Fruit fly (Drosophila melanogaster) whole organism, embryonic: ENCODE results near the gene nAChRalpha5.

Source experiments
- ATbp ChIP-seq: fragments of 200-800 bp; sonication (Bioruptor generic); optimal IDR thresholded peaks from 2 replicates; lab custom pipeline; 2017; ENCODE audit warnings: missing biosample characterization, mild to moderate bottlenecking, missing genetic modification characterization, missing genetic modification reagents
- Aef1 ChIP-seq: fragments of 200-800 bp; sonication (Bioruptor generic); IDR thresholded peaks from 3 replicates; pipeline ENCODE4 v1.3.6; 2022; ENCODE audit warnings: missing biosample characterization, missing genetic modification characterization
- Bgb ChIP-seq: fragments of 200-800 bp; sonication (Bioruptor generic); IDR thresholded peaks from 2 replicates; pipeline ENCODE4 v1.3.6; 2022; ENCODE audit warnings: missing biosample characterization, missing genetic modification characterization; ENCODE audit not compliant: partially characterized antibody
- Blimp-1 ChIP-seq: fragments of 200-800 bp; sonication (Bioruptor generic); optimal IDR thresholded peaks from 3 replicates; lab custom pipeline; 2018; ENCODE audit warnings: missing biosample characterization, missing genetic modification characterization, mild to moderate bottlenecking, moderate library complexity, missing genetic modification reagents
- CG10366 ChIP-seq: fragments of 200-800 bp; sonication (Bioruptor generic); IDR thresholded peaks from 2 replicates; pipeline ENCODE4 v1.3.6; 2022; ENCODE audit warnings: missing biosample characterization, missing genetic modification characterization
- CG11560 ChIP-seq: fragments of 200-800 bp; sonication (Bioruptor generic); IDR thresholded peaks from 3 replicates; pipeline ENCODE4 v1.3.6; 2022; ENCODE audit warnings: missing biosample characterization, missing genetic modification characterization
- CG13424 ChIP-seq: fragments of 200-800 bp; sonication (Bioruptor generic); optimal IDR thresholded peaks from 2 replicates; lab custom pipeline; 2019; ENCODE audit warnings: missing biosample characterization, mild to moderate bottlenecking, missing genetic modification characterization, moderate library complexity
- CG13624 ChIP-seq: fragments of 200-800 bp; sonication (Bioruptor generic); optimal IDR thresholded peaks from 2 replicates; lab custom pipeline; 2016; ENCODE audit warnings: missing biosample characterization, missing genetic modification characterization
- CG14667 ChIP-seq: fragments of 200-800 bp; sonication (Bioruptor generic); IDR thresholded peaks from 2 replicates; pipeline ENCODE4 v1.3.6; 2022; ENCODE audit warnings: missing biosample characterization, missing genetic modification characterization
- CG15514 ChIP-seq: fragments of 200-800 bp; sonication (Bioruptor generic); optimal IDR thresholded peaks from 3 replicates; lab custom pipeline; 2017; ENCODE audit warnings: missing biosample characterization, missing genetic modification characterization, mild to moderate bottlenecking, moderate library complexity, missing genetic modification reagents
- CG2116 ChIP-seq: fragments of 200-800 bp; sonication (Bioruptor generic); optimal IDR thresholded peaks from 3 replicates; lab custom pipeline; 2018; ENCODE audit warnings: missing biosample characterization, mild to moderate bottlenecking, missing genetic modification characterization
- CG2202 ChIP-seq: fragments of 200-800 bp; sonication (Bioruptor generic); optimal IDR thresholded peaks from 2 replicates; lab custom pipeline; 2018; ENCODE audit warnings: missing biosample characterization, mild to moderate bottlenecking, missing genetic modification characterization
- CG3847 ChIP-seq: fragments of 200-800 bp; sonication (Bioruptor generic); IDR thresholded peaks from 2 replicates; pipeline ENCODE4 v1.3.6; 2022; ENCODE audit warnings: missing biosample characterization, missing genetic modification characterization
- CG4360 ChIP-seq: fragments of 200-800 bp; sonication (Bioruptor generic); IDR thresholded peaks from 2 replicates; pipeline ENCODE4 v1.3.6; 2022; ENCODE audit warnings: missing biosample characterization, missing genetic modification characterization
- CG7745 ChIP-seq: fragments of 200-800 bp; sonication (Bioruptor generic); optimal IDR thresholded peaks from 2 replicates; lab custom pipeline; 2018; ENCODE audit warnings: missing biosample characterization, mild to moderate bottlenecking, missing genetic modification characterization, moderate library complexity
- CG8478 ChIP-seq: fragments of >200 bp; optimal IDR thresholded peaks from 2 replicates; lab custom pipeline; 2018
- Hr78 ChIP-seq, 2 experiments: fragments of 200-800 bp in 1 of 2; fragments of >200 bp in 1 of 2; sonication (Bioruptor generic) in 1 of 2; optimal IDR thresholded peaks; 2 replicates each; lab custom pipeline; 2017 to 2019; ENCODE audit warnings: missing biosample characterization in 2 of 2, missing genetic modification characterization in 2 of 2, mild to moderate bottlenecking in 1 of 2, moderate library complexity in 1 of 2
- NC2α ChIP-seq: fragments of 200-800 bp; sonication (Bioruptor generic); optimal IDR thresholded peaks from 2 replicates; lab custom pipeline; 2016; ENCODE audit warnings: missing biosample characterization, missing genetic modification characterization
- Opbp ChIP-seq: fragments of 200-800 bp; sonication (Bioruptor generic); IDR thresholded peaks from 3 replicates; pipeline ENCODE4 v1.3.6; 2022; ENCODE audit warnings: missing biosample characterization, missing genetic modification characterization; ENCODE audit not compliant: partially characterized antibody
- Pdp1 ChIP-seq, 2 experiments: fragments of 200-800 bp; sonication (Bioruptor generic); optimal IDR thresholded peaks; 3 replicates each; lab custom pipeline; 2016; ENCODE audit warnings: missing biosample characterization in 2 of 2, missing genetic modification characterization in 2 of 2, mild to moderate bottlenecking in 1 of 2, moderate library complexity in 1 of 2
- Ssrp ChIP-seq: fragments of 200-800 bp; sonication (Bioruptor generic); optimal IDR thresholded peaks from 2 replicates; lab custom pipeline; 2018; ENCODE audit warnings: missing biosample characterization, mild to moderate bottlenecking, missing genetic modification characterization, moderate library complexity
- abd-A ChIP-seq: fragments of 200-800 bp; sonication (Bioruptor generic); optimal IDR thresholded peaks from 3 replicates; lab custom pipeline; 2019; ENCODE audit warnings: missing biosample characterization, mild to moderate bottlenecking, missing genetic modification characterization, moderate library complexity
- cas ChIP-seq: fragments of 200-800 bp; sonication (Bioruptor generic); IDR thresholded peaks from 2 replicates; pipeline ENCODE4 v1.3.6; 2022; ENCODE audit warnings: missing biosample characterization, missing genetic modification characterization
- cato ChIP-seq: fragments of 200-800 bp; sonication (Bioruptor generic); optimal IDR thresholded peaks from 2 replicates; lab custom pipeline; 2016; ENCODE audit warnings: missing biosample characterization, missing genetic modification characterization, borderline replicate concordance
- cg ChIP-seq: fragments of 200-800 bp; sonication (Bioruptor generic); optimal IDR thresholded peaks from 3 replicates; lab custom pipeline; 2019; ENCODE audit warnings: missing biosample characterization, mild to moderate bottlenecking, missing genetic modification characterization, moderate library complexity
- chinmo ChIP-seq: fragments of 200-800 bp; sonication (Bioruptor generic); IDR thresholded peaks from 4 replicates; pipeline ENCODE4 v1.3.6; 2022; ENCODE audit warnings: missing biosample characterization, missing genetic modification characterization; ENCODE audit not compliant: partially characterized antibody
- corto ChIP-seq: fragments of 200-800 bp; sonication (Bioruptor generic); optimal IDR thresholded peaks from 2 replicates; lab custom pipeline; 2016; ENCODE audit warnings: missing biosample characterization, mild to moderate bottlenecking, missing genetic modification characterization, moderate library complexity
- croc ChIP-seq: fragments of 200-800 bp; sonication (Bioruptor generic); conservative IDR thresholded peaks from 3 replicates; pipeline ENCODE4 v1.3.6; 2022; ENCODE audit warnings: missing biosample characterization, missing genetic modification characterization
- crol ChIP-seq: fragments of 200-800 bp; sonication (Bioruptor generic); IDR thresholded peaks from 2 replicates; pipeline ENCODE4 v1.3.6; 2022; ENCODE audit warnings: missing biosample characterization, missing genetic modification characterization
- ftz-f1 ChIP-seq: fragments of 200-800 bp; sonication (Bioruptor generic); optimal IDR thresholded peaks from 2 replicates; lab custom pipeline; 2016; ENCODE audit warnings: missing biosample characterization, missing genetic modification characterization
- gsb-n ChIP-seq: fragments of 200-800 bp; sonication (Bioruptor generic); optimal IDR thresholded peaks from 3 replicates; lab custom pipeline; 2018; ENCODE audit warnings: missing biosample characterization, mild to moderate bottlenecking, missing genetic modification characterization
- kay ChIP-seq: fragments of 200-800 bp; sonication (Bioruptor generic); optimal IDR thresholded peaks from 2 replicates; lab custom pipeline; 2016; ENCODE audit warnings: missing biosample characterization, missing genetic modification characterization
- ken ChIP-seq: fragments of 200-800 bp; sonication (Bioruptor generic); IDR thresholded peaks from 3 replicates; pipeline ENCODE4 v1.3.6; 2022; ENCODE audit warnings: missing biosample characterization, missing genetic modification characterization
- kni ChIP-seq: fragments of 200-800 bp; sonication (Bioruptor generic); optimal IDR thresholded peaks from 3 replicates; lab custom pipeline; 2017; ENCODE audit warnings: mild to moderate bottlenecking, missing biosample characterization, missing genetic modification reagents, missing genetic modification characterization
- lab ChIP-seq: fragments of 200-800 bp; sonication (Bioruptor generic); optimal IDR thresholded peaks from 3 replicates; lab custom pipeline; 2017; ENCODE audit warnings: missing biosample characterization, missing genetic modification characterization, mild to moderate bottlenecking, moderate library complexity, missing genetic modification reagents
- lbe ChIP-seq: fragments of 200-800 bp; sonication (Bioruptor generic); optimal IDR thresholded peaks from 2 replicates; lab custom pipeline; 2016; ENCODE audit warnings: missing biosample characterization, mild to moderate bottlenecking, missing genetic modification characterization
- lilli ChIP-seq: fragments of 200-800 bp; sonication (Bioruptor generic); optimal IDR thresholded peaks from 3 replicates; lab custom pipeline; 2016; ENCODE audit warnings: missing biosample characterization, missing genetic modification characterization
- lov ChIP-seq, 2 experiments: fragments of 200-800 bp in 1 of 2; fragments of >200 bp in 1 of 2; sonication (Bioruptor generic) in 1 of 2; IDR thresholded peaks in 1 of 2; optimal IDR thresholded peaks in 1 of 2; 2 replicates in 1 of 2; 3 replicates in 1 of 2; pipeline versions ENCODE4 v1.3.6 to Lab custom; 2017 to 2022; ENCODE audit warnings: missing biosample characterization in 1 of 2, missing genetic modification characterization in 1 of 2
- nerfin-1 ChIP-seq: fragments of 200-800 bp; sonication (Bioruptor generic); optimal IDR thresholded peaks from 3 replicates; lab custom pipeline; 2019; ENCODE audit warnings: missing biosample characterization, mild to moderate bottlenecking, missing genetic modification characterization, moderate library complexity
- sqz ChIP-seq: fragments of 200-800 bp; sonication (Bioruptor generic); optimal IDR thresholded peaks from 3 replicates; lab custom pipeline; 2018; ENCODE audit warnings: missing biosample characterization, mild to moderate bottlenecking, missing genetic modification characterization
- tll ChIP-seq, 2 experiments: fragments of 200-800 bp in 1 of 2; fragments of >200 bp in 1 of 2; sonication (Bioruptor generic) in 1 of 2; optimal IDR thresholded peaks; 2 replicates each; lab custom pipeline; 2017 to 2019; ENCODE audit warnings: missing biosample characterization in 2 of 2, missing genetic modification characterization in 2 of 2, mild to moderate bottlenecking in 1 of 2, moderate library complexity in 1 of 2
- twi ChIP-seq: fragments of 200-800 bp; optimal IDR thresholded peaks from 2 replicates; lab custom pipeline; 2019; ENCODE audit warnings: missing biosample characterization, mild to moderate bottlenecking, missing genetic modification characterization, moderate library complexity
- zen2 ChIP-seq: fragments of 200-800 bp; sonication (Bioruptor generic); IDR thresholded peaks from 3 replicates; pipeline ENCODE4 v1.3.6; 2022; ENCODE audit warnings: missing biosample characterization, missing genetic modification characterization; ENCODE audit not compliant: partially characterized antibody

The nAChRalpha5 gene

dm6 chr2L:14025485-14025933, 14.5 kb upstream of the nAChRalpha5 start (continued):
- TF ChIP-seq lbe (GFP tag; lab: Kevin White, UChicago), result peak; percentile 9
- TF ChIP-seq CG13424 (tag; lab: Kevin White, UChicago), result no peak
- TF ChIP-seq Opbp (GFP tag; lab: Robert Waterston, UW), result 0 out of 3 replicates have a peak, but pooled peaks have one; percentile 28
- TF ChIP-seq CG4360, result 0 out of 2 replicates have a peak, but pooled peaks have one; percentile 46
- 0 out of 4 replicates have a peak, but pooled peaks have one; percentile 60 for TF ChIP-seq chinmo (GFP tag; lab: Robert Waterston, UW)
- no peak for TF ChIP-seq Ssrp (tag; lab: Kevin White, UChicago)
- 0 out of 3 replicates have a peak, but pooled peaks have one; percentile 13 for TF ChIP-seq ken (GFP tag; lab: Robert Waterston, UW)
- peak; percentile 95 for TF ChIP-seq abd-A (tag; lab: Kevin White, UChicago)
- no peak for TF ChIP-seq CG14667 (GFP tag; lab: Robert Waterston, UW)
- TF ChIP-seq corto (GFP tag; lab: Kevin White, UChicago), result no peak
- TF ChIP-seq cato (GFP tag; lab: Kevin White, UChicago), result no peak
- TF ChIP-seq zen2 (GFP tag; lab: Robert Waterston, UW), result 0 out of 3 replicates have a peak, but pooled peaks have one; percentile 28
- TF ChIP-seq Pdp1 (GFP tag; optimal IDR thresholded peaks at IDR 0.05; lab: Kevin White, UChicago), result peak in 1 of 2 experiments; percentile 39
- TF ChIP-seq kay (GFP tag; lab: Kevin White, UChicago), result no peak
- no peak for TF ChIP-seq lov (optimal IDR thresholded peaks at IDR 0.05; lab: Kevin White, UChicago)
- TF ChIP-seq lov (GFP tag; IDR thresholded peaks at IDR 0.05; lab: Robert Waterston, UW), result no peak
- no peak for TF ChIP-seq Bgb (GFP tag; lab: Robert Waterston, UW)
- peak; percentile 5; the same call in 1 of the 2 replicates for TF ChIP-seq crol (GFP tag; lab: Robert Waterston, UW)
- TF ChIP-seq CG7745 (tag; lab: Kevin White, UChicago), result peak; percentile 59
- no peak for TF ChIP-seq CG8478
- TF ChIP-seq CG2116 (GFP tag; lab: Kevin White, UChicago), result no peak
- TF ChIP-seq kni, result peak; percentile 73
- TF ChIP-seq gsb-n (tag; lab: Kevin White, UChicago), result no peak
- peak; percentile 11 for TF ChIP-seq ATbp
- no peak for TF ChIP-seq tll (GFP tag; optimal IDR thresholded peaks at IDR 0.05; lab: Kevin White, UChicago)
- TF ChIP-seq cas (GFP tag; lab: Robert Waterston, UW), result no peak
- no peak for TF ChIP-seq lab (GFP tag; lab: Kevin White, UChicago)
- no peak for TF ChIP-seq ftz-f1 (GFP tag; lab: Kevin White, UChicago)
- no peak for TF ChIP-seq CG2202 (tag; lab: Kevin White, UChicago)
- TF ChIP-seq Blimp-1 (GFP tag; lab: Kevin White, UChicago), result peak; percentile 53
- TF ChIP-seq cg (GFP tag; lab: Kevin White, UChicago), result peak; percentile 37
- TF ChIP-seq CG15514, result no peak
- TF ChIP-seq CG3847, result no peak
- peak; percentile 66 for TF ChIP-seq sqz (GFP tag; lab: Kevin White, UChicago)
- no peak for TF ChIP-seq croc (GFP tag; lab: Robert Waterston, UW)
- TF ChIP-seq CG13624, result no peak
- no peak for TF ChIP-seq NC2α (GFP tag; lab: Kevin White, UChicago)
- peak; percentile 42; the same call in 2 of the 3 replicates for TF ChIP-seq Aef1 (GFP tag; lab: Robert Waterston, UW)
- TF ChIP-seq nerfin-1, result peak; percentile 28

- TF ChIP-seq Hr78 (GFP tag; optimal IDR thresholded peaks at IDR 0.05; lab: Kevin White, UChicago), result no peak
- TF ChIP-seq CG10366 (GFP tag; lab: Robert Waterston, UW), result no peak
- TF ChIP-seq CG11560 (tag; lab: Robert Waterston, UW), result no peak
- TF ChIP-seq twi (tag; lab: Kevin White, UChicago), result peak; percentile 64
- no peak for TF ChIP-seq lilli (GFP tag; lab: Kevin White, UChicago)
These were observed 13.2 kb upstream of the nAChRalpha5 start, which contains the start of gene hll for dm6 chr2L:14026778-14027177. TSS of gene hll (plus strand) at chr2L:14027001.
